Fruit fly (Drosophila melanogaster) whole organism, embryonic: ENCODE results near the gene Uba2.

Source experiments
- CG15011 ChIP-seq: fragments of 200-800 bp; sonication (Bioruptor generic); optimal IDR thresholded peaks from 3 replicates; lab custom pipeline; 2018; ENCODE audit warnings: missing biosample characterization, mild to moderate bottlenecking, missing genetic modification characterization
- CG2116 ChIP-seq: fragments of 200-800 bp; sonication (Bioruptor generic); optimal IDR thresholded peaks from 3 replicates; lab custom pipeline; 2018; ENCODE audit warnings: missing biosample characterization, mild to moderate bottlenecking, missing genetic modification characterization
- CG32772 ChIP-seq: fragments of 200-800 bp; sonication (Bioruptor generic); IDR thresholded peaks from 2 replicates; pipeline ENCODE4 v1.3.6; 2022; ENCODE audit warnings: missing biosample characterization, missing genetic modification characterization
- CG4854 ChIP-seq: fragments of 200-800 bp; sonication (Bioruptor generic); optimal IDR thresholded peaks from 2 replicates; lab custom pipeline; 2016; ENCODE audit warnings: missing biosample characterization, missing genetic modification characterization, inconsistent platforms
- CG6813 ChIP-seq: fragments of 200-800 bp; sonication (Bioruptor generic); optimal IDR thresholded peaks from 2 replicates; lab custom pipeline; 2017; ENCODE audit warnings: missing biosample characterization, missing genetic modification characterization, mild to moderate bottlenecking, moderate library complexity, missing genetic modification reagents
- CG7745 ChIP-seq: fragments of 200-800 bp; sonication (Bioruptor generic); optimal IDR thresholded peaks from 2 replicates; lab custom pipeline; 2018; ENCODE audit warnings: missing biosample characterization, mild to moderate bottlenecking, missing genetic modification characterization, moderate library complexity
- Dad ChIP-seq: fragments of 200-800 bp; sonication (Bioruptor generic); optimal IDR thresholded peaks from 3 replicates; lab custom pipeline; 2016; ENCODE audit warnings: missing biosample characterization, missing genetic modification characterization
- gt ChIP-seq: fragments of 200-800 bp; sonication (Bioruptor generic); IDR thresholded peaks from 2 replicates; pipeline ENCODE4 v1.3.6; 2022; ENCODE audit warnings: missing biosample characterization, missing genetic modification characterization
- kay ChIP-seq: fragments of 200-800 bp; sonication (Bioruptor generic); optimal IDR thresholded peaks from 2 replicates; lab custom pipeline; 2016; ENCODE audit warnings: missing biosample characterization, missing genetic modification characterization
- mld ChIP-seq: fragments of 200-800 bp; sonication (Bioruptor generic); IDR thresholded peaks from 3 replicates; pipeline ENCODE4 v1.3.6; 2022; ENCODE audit warnings: missing biosample characterization, missing genetic modification characterization; ENCODE audit not compliant: partially characterized antibody
- pum ChIP-seq: fragments of 200-800 bp; sonication (Bioruptor generic); optimal IDR thresholded peaks from 2 replicates; lab custom pipeline; 2016; ENCODE audit warnings: missing biosample characterization, missing genetic modification characterization
- row ChIP-seq: fragments of 200-800 bp; sonication (Bioruptor generic); IDR thresholded peaks from 3 replicates; pipeline ENCODE4 v1.3.6; 2022; ENCODE audit warnings: missing biosample characterization, missing genetic modification characterization
- shn ChIP-seq: fragments of 200-800 bp; sonication (Bioruptor generic); optimal IDR thresholded peaks from 3 replicates; lab custom pipeline; 2016; ENCODE audit warnings: missing biosample characterization, missing genetic modification characterization
- zfh1 ChIP-seq: fragments of 200-800 bp; sonication (Bioruptor generic); IDR thresholded peaks from 3 replicates; pipeline ENCODE4 v1.3.6; 2022; ENCODE audit warnings: missing biosample characterization, missing genetic modification characterization

DNA sequence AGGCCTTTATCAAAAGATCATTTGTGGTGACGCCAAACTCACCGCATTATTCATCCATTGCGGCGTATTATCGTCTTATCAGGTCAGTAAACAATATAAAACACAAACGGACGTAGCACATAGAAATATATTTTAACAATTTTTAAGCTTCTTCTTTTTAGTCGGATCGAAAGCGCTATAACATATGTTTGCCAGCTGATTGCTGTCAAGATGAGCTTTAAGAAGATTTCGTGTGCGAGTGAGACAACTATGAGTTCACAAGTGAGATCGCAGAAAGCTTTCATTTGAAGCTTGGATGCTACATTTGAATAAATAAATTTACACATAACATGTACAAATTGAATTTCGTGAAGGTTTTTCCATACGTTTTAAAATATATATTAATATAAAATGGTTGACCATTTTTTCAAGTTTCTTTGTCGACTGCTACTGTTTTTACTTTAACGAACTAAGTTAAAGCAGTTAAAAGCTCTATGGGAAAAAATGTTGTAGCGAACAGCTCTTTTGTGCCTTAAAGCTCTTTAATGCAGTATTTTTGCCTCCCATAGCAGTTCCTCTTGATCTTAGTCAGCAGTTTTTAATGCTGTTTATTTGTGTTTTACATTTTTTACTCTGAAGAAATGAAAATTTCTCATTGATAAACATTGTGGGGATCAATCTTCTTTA lies 31.2 kb upstream of the Uba2 start, which contains the start of gene CG42445:
- TF ChIP-seq CG15011 (GFP tag; lab: Kevin White, UChicago) (no peak), CG2116 (GFP tag; lab: Kevin White, UChicago) (no peak), gt (GFP tag; lab: Robert Waterston, UW) (no peak), CG6813 (GFP tag; lab: Kevin White, UChicago) (no peak), mld (no peak), CG32772 (GFP tag; lab: Robert Waterston, UW) (no peak), CG7745 (tag; lab: Kevin White, UChicago) (no peak), shn (GFP tag; lab: Kevin White, UChicago) (no peak), kay (GFP tag; lab: Kevin White, UChicago) (no peak), Dad (GFP tag; lab: Kevin White, UChicago) (no peak), zfh1 (no peak), row (no peak), pum (GFP tag; lab: Kevin White, UChicago) (no peak), CG4854 (GFP tag; lab: Kevin White, UChicago) (no peak)
